Fruit fly (Drosophila melanogaster): ENCODE results near the gene CG13039.

- TF ChIP-seq dsx (GFP tag; optimal IDR thresholded peaks at IDR 0.05; ENCODE audit: poor library complexity, severe bottlenecking) (no peak), CG15336 (GFP tag; IDR thresholded peaks at IDR 0.05) (no peak), CG16779 (tag; optimal IDR thresholded peaks at IDR 0.05) (no peak), CG3919 (GFP tag; optimal IDR thresholded peaks at IDR 0.05) (no peak), fd59A (GFP tag; optimal IDR thresholded peaks at IDR 0.05) (no peak), CG3032 (tag; optimal IDR thresholded peaks at IDR 0.05) (no peak), Sox14 (GFP tag; optimal IDR thresholded peaks at IDR 0.05) (no peak), CG6854 (GFP tag; optimal IDR thresholded peaks at IDR 0.05) (no peak), Hr39 (GFP tag; optimal IDR thresholded peaks at IDR 0.05) (no peak), CG10669 (GFP tag; optimal IDR thresholded peaks at IDR 0.05) (no peak), Ets21C (GFP tag; optimal IDR thresholded peaks at IDR 0.05) (no peak), fd85E (GFP tag; optimal IDR thresholded peaks at IDR 0.05) (no peak), acj6 (GFP tag; optimal IDR thresholded peaks at IDR 0.05) (no peak), CG11902 (GFP tag; optimal IDR thresholded peaks at IDR 0.05) (no peak)
Measured at dm6 chr3L:16288322-16288721, 38.2 kb downstream of the CG13039 start, which contains the start of gene CG13046.

Data from whole organism, prepupa.